Worm (Caenorhabditis elegans) whole organism, L2 larva: ENCODE measurements around the gene irld-17.

ENCODE experiments used
- C34F6.9 ChIP-seq: fragments of 150-350 bp; optimal IDR thresholded peaks from 2 replicates; lab custom pipeline; 2014; ENCODE audit warnings: missing biosample characterization, missing genetic modification characterization
- R02D3.7 ChIP-seq: fragments of 150-350 bp; optimal IDR thresholded peaks from 2 replicates; lab custom pipeline; 2014; ENCODE audit warnings: missing biosample characterization, missing genetic modification characterization
- Y55F3AM.14 ChIP-seq: fragments of 200-800 bp; sonication (Bioruptor generic); optimal IDR thresholded peaks from 2 replicates; lab custom pipeline; 2018; ENCODE audit warnings: mild to moderate bottlenecking, missing genetic modification characterization, missing compliant biosample characterization
- aly-2 ChIP-seq: fragments of 150-350 bp; optimal IDR thresholded peaks from 2 replicates; lab custom pipeline; 2014; ENCODE audit warnings: missing biosample characterization, missing genetic modification characterization
- ama-1 ChIP-seq: fragments of 150-350 bp; optimal IDR thresholded peaks from 2 replicates; lab custom pipeline; 2018; ENCODE audit warnings: inconsistent platforms
- blmp-1 ChIP-seq: sonication (generic microtip); optimal IDR thresholded peaks from 2 replicates; lab custom pipeline; 2017; ENCODE audit warnings: missing genetic modification characterization, mild to moderate bottlenecking, missing compliant biosample characterization, antibody characterized with exemption, moderate library complexity; ENCODE audit not compliant: insufficient read depth
- ceh-16 ChIP-seq: fragments of 150-350 bp; optimal IDR thresholded peaks from 2 replicates; lab custom pipeline; 2014; ENCODE audit warnings: missing biosample characterization, missing genetic modification characterization
- crh-2 ChIP-seq: sonication (generic microtip); optimal IDR thresholded peaks from 2 replicates; lab custom pipeline; 2017; ENCODE audit warnings: missing biosample characterization, missing genetic modification characterization
- dmd-4 ChIP-seq: sonication (generic microtip); optimal IDR thresholded peaks from 2 replicates; lab custom pipeline; 2017; ENCODE audit warnings: missing biosample characterization, missing genetic modification characterization
- elt-1 ChIP-seq: fragments of 150-350 bp; optimal IDR thresholded peaks from 2 replicates; lab custom pipeline; 2014; ENCODE audit warnings: missing biosample characterization, missing genetic modification characterization
- fos-1 ChIP-seq: fragments of 150-350 bp; optimal IDR thresholded peaks from 2 replicates; lab custom pipeline; 2014; ENCODE audit warnings: missing biosample characterization, missing genetic modification characterization
- gmeb-1 ChIP-seq: fragments of 150-350 bp; optimal IDR thresholded peaks from 2 replicates; lab custom pipeline; 2014; ENCODE audit warnings: missing biosample characterization, missing genetic modification characterization
- lin-11 ChIP-seq: fragments of 150-350 bp; sonication (generic microtip); optimal IDR thresholded peaks from 2 replicates; lab custom pipeline; 2014; ENCODE audit warnings: missing biosample characterization, missing genetic modification characterization, inconsistent platforms, mixed read lengths
- lin-39 ChIP-seq: fragments of 150-350 bp; optimal IDR thresholded peaks from 2 replicates; lab custom pipeline; 2014; ENCODE audit warnings: missing biosample characterization, missing genetic modification reagents, missing genetic modification characterization
- lsy-2 ChIP-seq, 2 experiments: fragments of 150-350 bp in 1 of 2; sonication (generic microtip) in 1 of 2; optimal IDR thresholded peaks; 2 replicates each; lab custom pipeline; 2014 to 2017; ENCODE audit warnings: missing biosample characterization in 2 of 2, missing genetic modification characterization in 2 of 2
- mab-5 ChIP-seq: fragments of 150-350 bp; optimal IDR thresholded peaks from 2 replicates; lab custom pipeline; 2014; ENCODE audit warnings: missing biosample characterization, missing genetic modification characterization
- mbf-1 ChIP-seq: sonication (generic microtip); optimal IDR thresholded peaks from 2 replicates; lab custom pipeline; 2017; ENCODE audit warnings: missing biosample characterization, missing genetic modification characterization
- mdl-1 ChIP-seq, 2 experiments: fragments of 150-350 bp in 1 of 2; sonication (generic microtip) in 1 of 2; optimal IDR thresholded peaks; 2 replicates each; lab custom pipeline; 2017; ENCODE audit warnings: missing biosample characterization in 2 of 2, missing genetic modification characterization in 2 of 2
- nhr-10 ChIP-seq: sonication (generic microtip); optimal IDR thresholded peaks from 2 replicates; lab custom pipeline; 2017; ENCODE audit warnings: missing biosample characterization, missing genetic modification characterization
- nhr-11 ChIP-seq: fragments of 150-350 bp; optimal IDR thresholded peaks from 2 replicates; lab custom pipeline; 2014; ENCODE audit warnings: missing biosample characterization, missing genetic modification characterization
- nhr-12 ChIP-seq: fragments of 150-350 bp; optimal IDR thresholded peaks from 2 replicates; lab custom pipeline; 2014; ENCODE audit warnings: missing biosample characterization, missing genetic modification characterization
- nhr-129 ChIP-seq: fragments of 150-350 bp; optimal IDR thresholded peaks from 2 replicates; lab custom pipeline; 2014; ENCODE audit warnings: missing biosample characterization, missing genetic modification characterization
- nhr-21 ChIP-seq: fragments of 150-350 bp; optimal IDR thresholded peaks from 2 replicates; lab custom pipeline; 2014; ENCODE audit warnings: missing biosample characterization, missing genetic modification characterization
- nhr-237 ChIP-seq: fragments of 150-350 bp; optimal IDR thresholded peaks from 2 replicates; lab custom pipeline; 2014; ENCODE audit warnings: missing biosample characterization, missing genetic modification characterization
- nhr-25 ChIP-seq: fragments of 150-350 bp; sonication (generic microtip); optimal IDR thresholded peaks from 3 replicates; lab custom pipeline; 2014; ENCODE audit warnings: missing biosample characterization, missing genetic modification characterization
- peb-1 ChIP-seq: fragments of 150-350 bp; optimal IDR thresholded peaks from 2 replicates; lab custom pipeline; 2014; ENCODE audit warnings: missing biosample characterization, missing genetic modification characterization
- sem-4 ChIP-seq: fragments of 150-350 bp; optimal IDR thresholded peaks from 2 replicates; lab custom pipeline; 2014; ENCODE audit warnings: missing biosample characterization, missing genetic modification reagents, missing genetic modification characterization
- sma-3 ChIP-seq: sonication (generic microtip); optimal IDR thresholded peaks from 2 replicates; lab custom pipeline; 2016; ENCODE audit warnings: missing genetic modification reagents, missing genetic modification characterization, missing compliant biosample characterization
- sma-9 ChIP-seq, 2 experiments: fragments of 150-350 bp in 1 of 2; sonication (generic microtip) in 1 of 2; optimal IDR thresholded peaks; 2 replicates each; lab custom pipeline; 2014 to 2016; ENCODE audit warnings: missing genetic modification characterization in 2 of 2, mild to moderate bottlenecking in 1 of 2, missing biosample characterization in 1 of 2, missing compliant biosample characterization in 1 of 2, missing genetic modification reagents in 1 of 2, moderate library complexity in 1 of 2
- snpc-4 ChIP-seq: fragments of 150-350 bp; optimal IDR thresholded peaks from 2 replicates; lab custom pipeline; 2014; ENCODE audit warnings: missing biosample characterization, missing genetic modification characterization
- unc-55 ChIP-seq: fragments of 150-350 bp; sonication (generic microtip); optimal IDR thresholded peaks from 3 replicates; lab custom pipeline; 2014; ENCODE audit warnings: missing biosample characterization, missing genetic modification reagents, missing genetic modification characterization
- unc-62 ChIP-seq: fragments of 150-350 bp; optimal IDR thresholded peaks from 2 replicates; lab custom pipeline; 2014; ENCODE audit warnings: missing biosample characterization, missing genetic modification reagents, missing genetic modification characterization
- ztf-1 ChIP-seq: fragments of 200-800 bp; sonication (Bioruptor generic); conservative IDR thresholded peaks from 2 replicates; pipeline ENCODE4 v1.3.6; 2022; ENCODE audit warnings: missing genetic modification characterization, missing compliant biosample characterization
- ztf-4 ChIP-seq: fragments of 150-350 bp; optimal IDR thresholded peaks from 2 replicates; lab custom pipeline; 2014; ENCODE audit warnings: missing biosample characterization, missing genetic modification characterization

irld-17 gene

ce11 chrV:1631717-1632116, at the start of gene irld-17:
Gene irld-17 (plus strand): TSS chrV:1632017.
- TF ChIP-seq fos-1 (tag; lab: Kevin White, UChicago), result no peak
- TF ChIP-seq C34F6.9 (tag; lab: Kevin White, UChicago), result no peak
- TF ChIP-seq aly-2, result no peak
- no peak for TF ChIP-seq mbf-1 (tag; lab: Kevin White, UChicago)
- no peak for TF ChIP-seq dmd-4 (tag; lab: Kevin White, UChicago)
- no peak for TF ChIP-seq sem-4
- TF ChIP-seq Y55F3AM.14 (GFP tag; lab: Kevin White, UChicago), result no peak
- no peak for TF ChIP-seq nhr-21 (tag; lab: Kevin White, UChicago)
- no peak for TF ChIP-seq gmeb-1 (tag; lab: Kevin White, UChicago)
- no peak for TF ChIP-seq mab-5 (tag; lab: Kevin White, UChicago)
- no peak for TF ChIP-seq lsy-2 (tag; optimal IDR thresholded peaks at IDR 0.05; lab: Kevin White, UChicago)
- no peak for TF ChIP-seq nhr-237
- TF ChIP-seq sma-3, result no peak
- TF ChIP-seq elt-1 (tag; lab: Kevin White, UChicago), result no peak

ce11 chrV:1583242-1583641, 48.6 kb upstream of the irld-17 start:
- TF ChIP-seq ceh-16, result no peak
- TF ChIP-seq lsy-2 (tag; optimal IDR thresholded peaks at IDR 0.05; lab: Kevin White, UChicago), result no peak
- no peak for TF ChIP-seq ztf-1 (GFP tag; lab: Robert Waterston, UW)
- no peak for TF ChIP-seq nhr-25 (tag; lab: Kevin White, UChicago)
- TF ChIP-seq lin-39, result no peak
- TF ChIP-seq aly-2, result no peak
- no peak for TF ChIP-seq nhr-21 (tag; lab: Kevin White, UChicago)
- no peak for TF ChIP-seq dmd-4 (tag; lab: Kevin White, UChicago)
- no peak for TF ChIP-seq Y55F3AM.14 (GFP tag; lab: Kevin White, UChicago)
- no peak for TF ChIP-seq ama-1
- TF ChIP-seq peb-1 (tag; lab: Kevin White, UChicago), result no peak
- no peak for TF ChIP-seq nhr-10 (tag; lab: Kevin White, UChicago)
- TF ChIP-seq mab-5 (tag; lab: Kevin White, UChicago), result no peak
- TF ChIP-seq unc-55 (GFP tag; lab: Kevin White, UChicago), result no peak
- no peak for TF ChIP-seq snpc-4 (tag; lab: Kevin White, UChicago)
- TF ChIP-seq crh-2 (tag; lab: Kevin White, UChicago), result no peak
- TF ChIP-seq ztf-4, result no peak
- TF ChIP-seq nhr-12 (tag; lab: Kevin White, UChicago), result no peak
- TF ChIP-seq fos-1 (tag; lab: Kevin White, UChicago), result no peak

DNA sequence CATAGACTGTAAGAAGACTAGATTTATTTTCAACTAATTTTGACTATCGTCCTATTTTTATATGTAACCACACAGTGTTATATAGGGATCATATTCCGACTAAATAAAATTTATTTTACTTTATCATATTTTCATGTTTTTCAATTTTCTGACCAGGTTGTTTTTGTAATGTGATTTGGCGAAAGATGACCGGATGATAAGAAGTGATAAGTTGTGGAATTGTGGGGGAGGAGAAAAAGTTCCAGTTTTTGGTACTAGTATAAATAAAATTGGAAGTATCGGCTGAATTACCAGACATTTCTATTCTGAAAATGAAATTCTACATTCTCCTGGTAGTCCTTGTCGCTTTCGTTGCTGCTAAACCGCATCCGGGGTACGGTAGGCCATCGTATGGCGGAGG, 46.4 kb upstream of the irld-17 start, which contains the start of gene F16B4.7:
Gene F16B4.7, plus strand, starts transcription at position 301 of the 400 bp plus-strand sequence.
- TF ChIP-seq nhr-12 (tag; lab: Kevin White, UChicago) (no peak), elt-1 (tag; lab: Kevin White, UChicago) (no peak), mab-5 (tag; lab: Kevin White, UChicago) (no peak), unc-62 (GFP tag; lab: Kevin White, UChicago) (no peak), nhr-237 (no peak), blmp-1 (tag; lab: Kevin White, UChicago) (no peak), aly-2 (no peak), sma-3 (no peak), nhr-25 (tag; lab: Kevin White, UChicago) (no peak), crh-2 (tag; lab: Kevin White, UChicago) (no peak), mdl-1 (tag; optimal IDR thresholded peaks at IDR 0.05; lab: Kevin White, UChicago) (no peak), sma-9 (GFP tag; optimal IDR thresholded peaks at IDR 0.05; lab: Kevin White, UChicago) (no peak), sma-9 (tag; optimal IDR thresholded peaks at IDR 0.05; lab: Kevin White, UChicago) (no peak), nhr-129 (no peak), R02D3.7 (no peak)

DNA sequence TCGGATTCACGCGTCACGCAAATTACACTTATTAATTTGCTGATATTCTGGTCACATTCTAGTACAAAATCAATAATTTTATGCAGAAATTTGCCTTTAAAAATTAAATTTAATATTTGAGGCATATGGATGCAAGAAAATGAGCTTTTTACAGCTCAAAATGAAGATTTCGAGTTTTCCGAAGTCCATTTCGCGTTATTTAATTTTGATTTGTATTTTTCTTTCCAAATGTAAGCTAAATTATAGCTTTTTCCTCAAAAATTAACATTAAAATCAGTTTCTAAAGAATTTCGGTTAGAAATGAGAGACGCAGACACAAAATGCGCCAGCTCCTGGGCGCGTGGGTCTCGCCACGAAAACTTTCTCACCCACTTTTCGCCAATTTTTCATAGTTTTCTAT, 44.9 kb upstream of the irld-17 start, which contains the start of gene F16B4.6:
Gene F16B4.6, plus strand, starts transcription at position 301 of the 400 bp plus-strand sequence.
- TF ChIP-seq nhr-12 (tag; lab: Kevin White, UChicago), result no peak
- TF ChIP-seq aly-2, result no peak
- no peak for TF ChIP-seq dmd-4 (tag; lab: Kevin White, UChicago)
- no peak for TF ChIP-seq ama-1

ce11 chrV:1588128-1588527, 43.7 kb upstream of the irld-17 start, which contains the start of gene F16B4.5:
Gene F16B4.5 (plus strand): TSS chrV:1588428.
- TF ChIP-seq nhr-11 (tag; lab: Kevin White, UChicago) (no peak), ceh-16 (no peak), nhr-10 (tag; lab: Kevin White, UChicago) (no peak), lin-11 (tag; lab: Kevin White, UChicago) (no peak), fos-1 (tag; lab: Kevin White, UChicago) (no peak)
- TF ChIP-seq, all 48 proteins: peak for 0
